Worm (Caenorhabditis elegans) whole organism, L1 larva: ENCODE results near the gene clec-19.
"Not testable (repeated sequence)": the region's sequence is repeated elsewhere in the genome, so short reads cannot be mapped to it uniquely, and the experiment has no call there.

ENCODE experiments used
- C04F5.9 ChIP-seq: sonication (generic microtip); optimal IDR thresholded peaks from 2 replicates; lab custom pipeline; 2016; ENCODE audit warnings: missing genetic modification characterization, missing compliant biosample characterization
- alr-1 ChIP-seq: fragments of 200-800 bp; sonication (Bioruptor generic); optimal IDR thresholded peaks from 2 replicates; lab custom pipeline; 2018; ENCODE audit warnings: borderline replicate concordance, mild to moderate bottlenecking, missing genetic modification characterization, missing compliant biosample characterization
- blmp-1 ChIP-seq: fragments of 150-350 bp; optimal IDR thresholded peaks from 2 replicates; lab custom pipeline; 2014; ENCODE audit warnings: missing biosample characterization, missing genetic modification characterization
- ceh-63 ChIP-seq: fragments of 200-800 bp; sonication (Bioruptor generic); optimal IDR thresholded peaks from 2 replicates; lab custom pipeline; 2018; ENCODE audit warnings: mild to moderate bottlenecking, missing genetic modification characterization, missing compliant biosample characterization
- ceh-8 ChIP-seq: fragments of 200-800 bp; sonication (Bioruptor generic); optimal IDR thresholded peaks from 2 replicates; lab custom pipeline; 2018; ENCODE audit warnings: mild to moderate bottlenecking, missing genetic modification characterization, moderate library complexity, missing compliant biosample characterization
- ceh-88 ChIP-seq: fragments of 200-800 bp; sonication (Bioruptor generic); IDR thresholded peaks from 2 replicates; pipeline ENCODE4 v1.3.6; 2022; ENCODE audit warnings: missing genetic modification characterization, missing compliant biosample characterization
- ces-1 ChIP-seq: fragments of 150-350 bp; optimal IDR thresholded peaks from 2 replicates; lab custom pipeline; 2014; ENCODE audit warnings: missing biosample characterization, missing genetic modification reagents, missing genetic modification characterization
- efl-1 ChIP-seq, 4 experiments: fragments of 150-350 bp; optimal IDR thresholded peaks in 3 of 4; peaks in 1 of 4; 1 replicate in 1 of 4; 2 replicates in 3 of 4; lab custom pipeline; 2014; ENCODE audit warnings: missing biosample characterization in 2 of 4, missing genetic modification characterization in 2 of 4, missing genetic modification reagents in 2 of 4
- efl-3 ChIP-seq: fragments of 200-800 bp; sonication (Bioruptor generic); optimal IDR thresholded peaks from 2 replicates; lab custom pipeline; 2018; ENCODE audit warnings: mild to moderate bottlenecking, missing genetic modification characterization, missing compliant biosample characterization
- egl-27 ChIP-seq, 2 experiments: fragments of 150-350 bp in 1 of 2; sonication (generic microtip); optimal IDR thresholded peaks; 3 replicates each; lab custom pipeline; 2017 to 2018; ENCODE audit warnings: missing biosample characterization in 2 of 2, missing genetic modification characterization in 2 of 2, missing genetic modification reagents in 2 of 2
- fkh-10 ChIP-seq: sonication (generic microtip); optimal IDR thresholded peaks from 2 replicates; lab custom pipeline; 2017; ENCODE audit warnings: missing biosample characterization, missing genetic modification reagents, missing genetic modification characterization
- fkh-4 ChIP-seq: sonication (generic microtip); optimal IDR thresholded peaks from 2 replicates; lab custom pipeline; 2016; ENCODE audit warnings: missing compliant biosample characterization, missing genetic modification characterization, borderline replicate concordance
- fkh-8 ChIP-seq: sonication (generic microtip); optimal IDR thresholded peaks from 2 replicates; lab custom pipeline; 2016; ENCODE audit warnings: mild to moderate bottlenecking, missing genetic modification characterization, missing compliant biosample characterization
- fos-1 ChIP-seq: fragments of 150-350 bp; optimal IDR thresholded peaks from 2 replicates; lab custom pipeline; 2014; ENCODE audit warnings: missing biosample characterization, missing genetic modification characterization
- grh-1 ChIP-seq: fragments of 200-800 bp; sonication (Bioruptor generic); IDR thresholded peaks from 2 replicates; pipeline ENCODE4 v1.3.6; 2022; ENCODE audit warnings: missing genetic modification reagents, missing genetic modification characterization, missing compliant biosample characterization
- hlh-4 ChIP-seq: sonication (generic microtip); optimal IDR thresholded peaks from 2 replicates; lab custom pipeline; 2016; ENCODE audit warnings: mild to moderate bottlenecking, missing genetic modification characterization, missing compliant biosample characterization
- hpl-2 ChIP-seq: fragments of 150-350 bp; optimal IDR thresholded peaks from 2 replicates; lab custom pipeline; 2014; ENCODE audit warnings: missing biosample characterization, missing genetic modification reagents, missing genetic modification characterization
- isw-1 ChIP-seq: fragments of 200-800 bp; sonication (Bioruptor generic); IDR thresholded peaks from 2 replicates; pipeline ENCODE4 v1.3.6; 2022; ENCODE audit warnings: missing genetic modification characterization, missing compliant biosample characterization
- jun-1 ChIP-seq: fragments of 150-350 bp; optimal IDR thresholded peaks from 2 replicates; lab custom pipeline; 2014; ENCODE audit warnings: missing biosample characterization, missing genetic modification reagents, missing genetic modification characterization
- lin-14 ChIP-seq: fragments of 200-800 bp; sonication (Bioruptor generic); optimal IDR thresholded peaks from 2 replicates; lab custom pipeline; 2018; ENCODE audit warnings: mild to moderate bottlenecking, missing genetic modification characterization, moderate library complexity, missing compliant biosample characterization
- lsy-2 ChIP-seq, 2 experiments: fragments of 150-350 bp; optimal IDR thresholded peaks; 2 replicates each; lab custom pipeline; 2014; ENCODE audit warnings: missing biosample characterization in 2 of 2, missing genetic modification characterization in 2 of 2
- mab-9 ChIP-seq: fragments of 200-800 bp; sonication (Bioruptor generic); IDR thresholded peaks from 2 replicates; pipeline ENCODE4 v1.3.6; 2022; ENCODE audit warnings: missing genetic modification reagents, missing genetic modification characterization, missing compliant biosample characterization
- nhr-11 ChIP-seq: fragments of 150-350 bp; optimal IDR thresholded peaks from 2 replicates; lab custom pipeline; 2014; ENCODE audit warnings: missing biosample characterization, missing genetic modification characterization
- nhr-28 ChIP-seq: fragments of 150-350 bp; optimal IDR thresholded peaks from 2 replicates; lab custom pipeline; 2014; ENCODE audit warnings: missing biosample characterization, missing genetic modification characterization
- nhr-84 ChIP-seq: sonication (generic microtip); optimal IDR thresholded peaks from 2 replicates; lab custom pipeline; 2017; ENCODE audit warnings: missing biosample characterization, missing genetic modification characterization
- pqm-1 ChIP-seq: sonication (generic microtip); optimal IDR thresholded peaks from 3 replicates; lab custom pipeline; 2017; ENCODE audit warnings: missing biosample characterization, missing genetic modification characterization
- skn-1 ChIP-seq: fragments of 150-350 bp; optimal IDR thresholded peaks from 2 replicates; lab custom pipeline; 2014; ENCODE audit warnings: missing biosample characterization, missing genetic modification characterization
- snu-23 ChIP-seq: sonication (generic microtip); optimal IDR thresholded peaks from 2 replicates; lab custom pipeline; 2016; ENCODE audit warnings: missing genetic modification characterization, missing compliant biosample characterization
- sptf-1 ChIP-seq: fragments of 150-350 bp; optimal IDR thresholded peaks from 2 replicates; lab custom pipeline; 2014; ENCODE audit warnings: missing biosample characterization, missing genetic modification characterization
- tlp-1 ChIP-seq: fragments of 150-350 bp; optimal IDR thresholded peaks from 2 replicates; lab custom pipeline; 2014; ENCODE audit warnings: missing biosample characterization, missing genetic modification characterization
- unc-130 ChIP-seq: fragments of 150-350 bp; optimal IDR thresholded peaks from 2 replicates; lab custom pipeline; 2017; ENCODE audit warnings: missing biosample characterization, missing genetic modification characterization, inconsistent platforms
- unc-62 ChIP-seq: fragments of 150-350 bp; optimal IDR thresholded peaks from 2 replicates; lab custom pipeline; 2014; ENCODE audit warnings: missing biosample characterization, missing genetic modification reagents, missing genetic modification characterization
- unc-98 ChIP-seq: fragments of 200-800 bp; sonication (Bioruptor generic); IDR thresholded peaks from 2 replicates; pipeline ENCODE4 v1.3.6; 2022; ENCODE audit warnings: missing genetic modification characterization, missing compliant biosample characterization
- vab-15 ChIP-seq: sonication (generic microtip); optimal IDR thresholded peaks from 2 replicates; lab custom pipeline; 2017; ENCODE audit warnings: missing genotype, mild to moderate bottlenecking, missing genetic modification characterization, missing compliant biosample characterization
- xbp-1 ChIP-seq: sonication (generic microtip); optimal IDR thresholded peaks from 2 replicates; lab custom pipeline; 2016; ENCODE audit warnings: missing genetic modification characterization, missing compliant biosample characterization
- zip-4 ChIP-seq: fragments of 200-800 bp; sonication (Bioruptor generic); optimal IDR thresholded peaks from 2 replicates; lab custom pipeline; 2018; ENCODE audit warnings: mild to moderate bottlenecking, missing genetic modification characterization, moderate library complexity, missing compliant biosample characterization
- ztf-11 ChIP-seq, 2 experiments: sonication (generic microtip); optimal IDR thresholded peaks; 2 replicates each; lab custom pipeline; 2016 to 2017; ENCODE audit warnings: missing genetic modification characterization in 2 of 2, missing biosample characterization in 1 of 2, missing compliant biosample characterization in 1 of 2

The clec-19 gene

DNA sequence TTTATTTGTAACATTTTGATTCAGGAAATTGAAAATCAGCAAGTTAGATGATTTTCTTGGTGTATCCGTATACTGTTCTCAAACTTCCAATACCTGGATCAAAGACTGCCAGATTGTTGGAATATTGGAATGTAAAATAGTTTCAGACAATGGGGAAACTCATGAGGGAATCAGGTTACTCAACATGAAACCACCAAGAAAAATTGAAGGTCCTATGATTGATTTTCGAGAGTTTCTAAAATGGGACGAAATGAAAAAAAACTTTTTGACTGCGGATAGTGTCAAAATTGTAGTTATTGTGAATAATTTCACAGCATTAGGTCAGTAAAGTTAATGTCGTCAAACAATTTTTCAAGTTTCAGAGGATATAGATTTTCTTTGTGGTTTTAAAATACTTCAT is 27.5 kb downstream of the clec-19 start, which contains the start of gene math-3:
Gene math-3 (plus strand): TSS at position 301 of the 400 bp plus-strand sequence.
- TF ChIP-seq jun-1 (tag; lab: Kevin White, UChicago) (no peak), fkh-8 (tag; lab: Kevin White, UChicago) (no peak), ztf-11 (tag; optimal IDR thresholded peaks at IDR 0.05; lab: Kevin White, UChicago) (no peak), hpl-2 (GFP tag; lab: Kevin White, UChicago) (no peak), blmp-1 (tag; lab: Kevin White, UChicago) (no peak), nhr-84 (tag; lab: Kevin White, UChicago) (no peak), vab-15 (tag; lab: Kevin White, UChicago) (no peak), C04F5.9 (tag; lab: Kevin White, UChicago) (no peak), zip-4 (GFP tag; lab: Kevin White, UChicago) (no peak), nhr-11 (tag; lab: Kevin White, UChicago) (no peak), grh-1 (GFP tag; lab: Robert Waterston, UW) (no peak), ceh-88 (GFP tag; lab: Robert Waterston, UW) (no peak), xbp-1 (tag; lab: Kevin White, UChicago) (no peak), alr-1 (tag; lab: Kevin White, UChicago) (no peak), isw-1 (GFP tag; lab: Robert Waterston, UW) (no peak)
- TF ChIP-seq, all 84 proteins: peak for 0

DNA sequence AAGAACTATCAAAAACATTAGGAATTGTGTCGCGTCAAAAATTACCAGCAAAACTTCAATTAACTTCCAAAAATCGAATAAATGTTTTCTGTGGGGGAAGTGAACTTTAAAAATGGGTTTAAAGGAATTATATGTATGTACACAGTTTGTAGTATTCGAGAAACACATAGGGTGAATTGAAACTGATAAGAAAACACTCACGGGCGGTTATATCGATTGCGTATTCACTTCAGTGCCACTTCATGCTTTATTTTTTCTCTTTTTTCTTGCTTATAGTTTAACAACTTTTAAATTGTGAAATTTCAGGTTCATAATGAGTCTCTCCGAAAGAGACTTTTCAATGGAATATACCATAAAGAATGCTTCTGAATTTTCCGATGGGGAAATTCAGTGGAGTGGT is 31.0 kb downstream of the clec-19 start, which contains the start of gene F36H5.14:
Gene F36H5.14 (plus strand): TSS at position 301 of the 400 bp plus-strand sequence.
- not testable (repeated sequence) for TF ChIP-seq sptf-1 (tag; lab: Kevin White, UChicago); snu-23 (GFP tag; lab: Kevin White, UChicago); unc-98 (GFP tag; lab: Robert Waterston, UW)

DNA sequence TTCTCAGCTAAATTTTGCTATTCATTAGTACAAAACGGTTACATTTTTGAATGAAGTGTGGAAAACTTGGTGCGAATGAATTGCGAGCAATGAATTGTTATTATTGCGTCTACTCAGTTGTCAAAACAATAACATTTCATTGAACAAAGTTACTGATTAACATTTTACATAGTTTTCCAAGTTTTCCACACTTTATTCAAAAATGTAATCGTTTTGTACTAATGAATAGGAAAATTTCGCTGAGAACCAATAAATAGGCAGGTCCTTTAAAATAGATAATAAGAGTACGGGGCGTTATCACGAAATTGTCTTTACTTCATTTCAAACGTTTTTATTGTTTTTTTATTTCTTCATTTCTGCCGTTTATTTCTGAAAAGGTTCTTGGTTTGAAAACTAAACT is 38.2 kb downstream of the clec-19 start, which contains the start of gene math-4:
Gene math-4 (minus strand): TSS at position 101 of the 400 bp plus-strand sequence.
- TF ChIP-seq pqm-1 (tag; lab: Kevin White, UChicago), result no peak
- no peak for TF ChIP-seq efl-1 (optimal IDR thresholded peaks at IDR 0.05; lab: Kevin White, UChicago)
- TF ChIP-seq efl-1 (GFP tag; optimal IDR thresholded peaks at IDR 0.05 in 1 of 2; lab: Kevin White, UChicago), result peak in 1 of 2 experiments; percentile 84

DNA sequence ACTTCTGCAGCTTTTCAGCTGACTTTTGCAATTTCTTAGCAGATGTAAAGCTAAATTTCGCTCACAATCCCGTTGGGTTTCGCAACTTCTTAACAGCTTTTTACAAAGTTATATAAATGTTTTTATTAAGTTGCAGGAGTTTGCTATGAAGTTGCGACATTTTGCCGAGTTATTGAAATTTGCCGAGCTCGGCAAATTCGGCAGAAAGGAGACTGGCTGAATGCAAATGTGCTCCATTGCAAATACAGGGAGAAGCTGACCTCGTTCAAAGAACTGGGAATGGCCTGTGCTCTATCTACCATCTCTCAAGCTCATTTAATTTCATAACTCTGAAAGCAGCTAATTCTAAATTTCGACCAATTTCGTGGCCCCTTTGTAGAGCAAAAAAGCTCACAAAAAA is 40.5 kb downstream of the clec-19 start, which contains the start of gene C08F1.11:
Gene C08F1.11 (minus strand): TSS at position 101 of the 400 bp plus-strand sequence.
- TF ChIP-seq lin-14 (GFP tag; lab: Kevin White, UChicago) (no peak), vab-15 (tag; lab: Kevin White, UChicago) (no peak)

DNA sequence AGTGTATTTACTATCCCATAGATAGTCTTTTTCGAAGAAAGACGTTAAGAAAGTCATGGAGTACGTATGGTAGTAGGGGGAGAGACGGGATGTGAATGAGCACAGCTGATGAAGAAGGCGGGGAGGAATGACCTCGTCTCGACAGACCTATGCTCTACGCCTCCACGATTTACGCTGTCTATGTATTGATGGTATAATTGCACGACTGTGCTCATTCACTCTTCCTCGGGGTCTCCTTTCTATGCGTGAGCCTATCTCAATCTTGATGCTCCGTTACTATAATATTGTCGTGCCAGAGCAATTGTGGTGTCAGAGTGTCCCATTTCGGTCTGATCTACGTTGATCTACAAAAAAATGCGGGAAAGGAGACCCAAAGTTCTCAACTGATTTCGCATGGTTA is 41.9 kb downstream of the clec-19 start, which contains the start of gene C08F1.10:
Gene C08F1.10 (minus strand): TSS at position 101 of the 400 bp plus-strand sequence.
- TF ChIP-seq hlh-4 (tag; lab: Kevin White, UChicago) (no peak), mab-9 (GFP tag; lab: Robert Waterston, UW) (no peak), skn-1 (tag; lab: Kevin White, UChicago) (no peak)

DNA sequence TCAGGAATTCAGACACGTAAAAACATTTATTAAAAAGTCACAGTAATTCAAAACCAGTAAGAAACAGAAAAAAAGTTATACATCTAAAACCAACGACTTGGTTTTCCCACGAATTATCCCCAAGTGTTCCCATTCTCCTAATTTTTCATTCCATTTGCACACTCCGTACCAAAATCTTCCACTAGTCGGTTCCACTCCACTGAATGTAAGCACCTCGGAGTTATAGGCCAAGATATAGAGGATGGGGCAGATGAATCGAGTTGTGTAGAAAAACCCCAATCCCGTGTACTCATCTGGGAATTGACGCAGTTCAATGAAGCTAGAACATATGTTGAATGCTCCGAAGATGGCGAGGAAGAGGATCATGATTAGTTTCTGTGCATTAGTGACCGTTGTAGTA is 42.9 kb downstream of the clec-19 start:
- TF ChIP-seq hpl-2 (GFP tag; lab: Kevin White, UChicago) (no peak), C04F5.9 (tag; lab: Kevin White, UChicago) (no peak), ces-1 (GFP tag; lab: Kevin White, UChicago) (no peak), ceh-8 (GFP tag; lab: Kevin White, UChicago) (no peak), unc-62 (GFP tag; lab: Kevin White, UChicago) (no peak), efl-3 (GFP tag; lab: Kevin White, UChicago) (no peak), egl-27 (tag; optimal IDR thresholded peaks at IDR 0.05; lab: Kevin White, UChicago) (no peak), nhr-28 (tag; lab: Kevin White, UChicago) (no peak), unc-130 (tag; lab: Kevin White, UChicago) (no peak), fos-1 (no peak), tlp-1 (tag; lab: Kevin White, UChicago) (no peak), lsy-2 (tag; optimal IDR thresholded peaks at IDR 0.05; lab: Kevin White, UChicago) (no peak), unc-98 (GFP tag; lab: Robert Waterston, UW) (no peak), fkh-10 (GFP tag; lab: Kevin White, UChicago) (no peak), ceh-63 (GFP tag; lab: Kevin White, UChicago) (no peak), pqm-1 (tag; lab: Kevin White, UChicago) (no peak), fkh-4 (no peak)
